Fruit fly (Drosophila melanogaster) whole organism, embryonic: ENCODE results near the gene CG6788.
A peak's percentile ranks its signal among the peaks of the same experiment; 100 is the strongest.

Source experiments
- Abd-B ChIP-seq: fragments of 200-800 bp; sonication (Bioruptor generic); optimal IDR thresholded peaks from 2 replicates; lab custom pipeline; 2018; ENCODE audit warnings: missing biosample characterization, mild to moderate bottlenecking, missing genetic modification characterization, moderate library complexity
- Blimp-1 ChIP-seq: fragments of 200-800 bp; sonication (Bioruptor generic); optimal IDR thresholded peaks from 3 replicates; lab custom pipeline; 2018; ENCODE audit warnings: missing biosample characterization, missing genetic modification characterization, mild to moderate bottlenecking, moderate library complexity, missing genetic modification reagents
- BtbVII ChIP-seq: fragments of 200-800 bp; sonication (Bioruptor generic); optimal IDR thresholded peaks from 3 replicates; lab custom pipeline; 2017; ENCODE audit warnings: missing biosample characterization, mild to moderate bottlenecking, missing genetic modification characterization
- CG10462 ChIP-seq: fragments of 200-800 bp; sonication (Bioruptor generic); optimal IDR thresholded peaks from 2 replicates; lab custom pipeline; 2016; ENCODE audit warnings: missing biosample characterization, missing genetic modification characterization
- CG10654 ChIP-seq: fragments of 200-800 bp; sonication (Bioruptor generic); optimal IDR thresholded peaks from 2 replicates; lab custom pipeline; 2016; ENCODE audit warnings: missing biosample characterization, missing genetic modification characterization
- CG11085 ChIP-seq: fragments of 200-800 bp; sonication (Bioruptor generic); IDR thresholded peaks from 2 replicates; pipeline ENCODE4 v1.3.6; 2022; ENCODE audit warnings: missing biosample characterization, missing genetic modification characterization
- CG11504 ChIP-seq: fragments of 200-800 bp; sonication (Bioruptor generic); optimal IDR thresholded peaks from 3 replicates; lab custom pipeline; 2019; ENCODE audit warnings: missing biosample characterization, mild to moderate bottlenecking, missing genetic modification characterization, moderate library complexity
- CG12659 ChIP-seq: fragments of 200-800 bp; sonication (Bioruptor generic); optimal IDR thresholded peaks from 3 replicates; lab custom pipeline; 2017; ENCODE audit warnings: mild to moderate bottlenecking, missing biosample characterization, missing genetic modification reagents, missing genetic modification characterization
- CG1602 ChIP-seq: fragments of 200-800 bp; sonication (Bioruptor generic); optimal IDR thresholded peaks from 3 replicates; lab custom pipeline; 2016; ENCODE audit warnings: missing biosample characterization, missing genetic modification characterization
- CG31441 ChIP-seq: fragments of 200-800 bp; sonication (Bioruptor generic); IDR thresholded peaks from 2 replicates; pipeline ENCODE4 v1.3.6; 2022; ENCODE audit warnings: missing biosample characterization, missing genetic modification characterization
- CG3995 ChIP-seq: fragments of 200-800 bp; sonication (Bioruptor generic); optimal IDR thresholded peaks from 3 replicates; lab custom pipeline; 2016; ENCODE audit warnings: missing biosample characterization, missing genetic modification characterization
- CG4328 ChIP-seq: fragments of 200-800 bp; sonication (Bioruptor generic); optimal IDR thresholded peaks from 3 replicates; lab custom pipeline; 2017; ENCODE audit warnings: missing biosample characterization, missing genetic modification reagents, missing genetic modification characterization
- CG6791 ChIP-seq: fragments of 200-800 bp; sonication (Bioruptor generic); IDR thresholded peaks from 3 replicates; pipeline ENCODE4 v1.3.6; 2022; ENCODE audit warnings: missing biosample characterization, missing genetic modification characterization; ENCODE audit not compliant: partially characterized antibody
- CG6813 ChIP-seq: fragments of 200-800 bp; sonication (Bioruptor generic); optimal IDR thresholded peaks from 2 replicates; lab custom pipeline; 2017; ENCODE audit warnings: missing biosample characterization, missing genetic modification characterization, mild to moderate bottlenecking, moderate library complexity, missing genetic modification reagents
- CG7271 ChIP-seq: fragments of 200-800 bp; sonication (Bioruptor generic); optimal IDR thresholded peaks from 2 replicates; lab custom pipeline; 2018; ENCODE audit warnings: missing biosample characterization, mild to moderate bottlenecking, missing genetic modification characterization, moderate library complexity
- CG7839 ChIP-seq: fragments of 200-800 bp; sonication (Bioruptor generic); optimal IDR thresholded peaks from 3 replicates; lab custom pipeline; 2018; ENCODE audit warnings: missing biosample characterization, mild to moderate bottlenecking, missing genetic modification characterization, moderate library complexity
- CG8944 ChIP-seq: fragments of 200-800 bp; sonication (Bioruptor generic); optimal IDR thresholded peaks from 3 replicates; lab custom pipeline; 2016; ENCODE audit warnings: missing biosample characterization, missing genetic modification characterization
- CG9876 ChIP-seq: fragments of 200-800 bp; sonication (Bioruptor generic); optimal IDR thresholded peaks from 2 replicates; lab custom pipeline; 2016; ENCODE audit warnings: missing biosample characterization, missing genetic modification characterization
- CrebB ChIP-seq: fragments of 200-800 bp; sonication (Bioruptor generic); optimal IDR thresholded peaks from 3 replicates; lab custom pipeline; 2018; ENCODE audit warnings: missing biosample characterization, mild to moderate bottlenecking, missing genetic modification characterization
- Deaf1 ChIP-seq: fragments of 200-800 bp; optimal IDR thresholded peaks from 3 replicates; lab custom pipeline; 2019; ENCODE audit warnings: missing biosample characterization, mild to moderate bottlenecking, missing genetic modification characterization, moderate library complexity
- HLH3B ChIP-seq: fragments of 200-800 bp; sonication (Bioruptor generic); IDR thresholded peaks from 2 replicates; pipeline ENCODE4 v1.3.6; 2022; ENCODE audit warnings: missing biosample characterization, missing genetic modification characterization
- Hand ChIP-seq: fragments of 200-800 bp; sonication (Bioruptor generic); optimal IDR thresholded peaks from 2 replicates; lab custom pipeline; 2017; ENCODE audit warnings: mild to moderate bottlenecking, missing biosample characterization, missing genetic modification reagents, missing genetic modification characterization
- Hr3 ChIP-seq: fragments of 200-800 bp; sonication (Bioruptor generic); optimal IDR thresholded peaks from 3 replicates; lab custom pipeline; 2016; ENCODE audit warnings: missing biosample characterization, missing genetic modification characterization
- MTF-1 ChIP-seq: fragments of 200-800 bp; sonication (Bioruptor generic); optimal IDR thresholded peaks from 2 replicates; lab custom pipeline; 2018; ENCODE audit warnings: missing biosample characterization, mild to moderate bottlenecking, missing genetic modification characterization, borderline replicate concordance
- Med ChIP-seq: fragments of 200-800 bp; sonication (Bioruptor generic); peaks from one replicate; lab custom pipeline; 2016; ENCODE audit warnings: missing biosample characterization, missing genetic modification characterization, mild to moderate bottlenecking, inconsistent platforms, moderate library complexity
- NC2β ChIP-seq: fragments of 200-800 bp; sonication (Bioruptor generic); optimal IDR thresholded peaks from 2 replicates; lab custom pipeline; 2016; ENCODE audit warnings: missing biosample characterization, missing genetic modification characterization
- NK7.1 ChIP-seq: fragments of 200-800 bp; sonication (Bioruptor generic); optimal IDR thresholded peaks from 3 replicates; lab custom pipeline; 2016; ENCODE audit warnings: missing biosample characterization, missing genetic modification characterization
- Sin3A ChIP-seq: fragments of >200 bp; optimal IDR thresholded peaks from 2 replicates; lab custom pipeline; 2018
- Six4 ChIP-seq: fragments of 200-800 bp; sonication (Bioruptor generic); optimal IDR thresholded peaks from 2 replicates; lab custom pipeline; 2016; ENCODE audit warnings: missing biosample characterization, missing genetic modification characterization
- ab ChIP-seq: fragments of 200-800 bp; sonication (Bioruptor generic); optimal IDR thresholded peaks from 2 replicates; lab custom pipeline; 2016; ENCODE audit warnings: missing biosample characterization, missing genetic modification characterization
- btn ChIP-seq: fragments of 200-800 bp; sonication (Bioruptor generic); optimal IDR thresholded peaks from 2 replicates; lab custom pipeline; 2016; ENCODE audit warnings: missing biosample characterization, missing genetic modification characterization
- cas ChIP-seq: fragments of 200-800 bp; sonication (Bioruptor generic); IDR thresholded peaks from 2 replicates; pipeline ENCODE4 v1.3.6; 2022; ENCODE audit warnings: missing biosample characterization, missing genetic modification characterization
- chm ChIP-seq: fragments of 200-800 bp; sonication (Bioruptor generic); IDR thresholded peaks from 2 replicates; pipeline ENCODE4 v1.3.6; 2022; ENCODE audit warnings: missing biosample characterization, missing genetic modification characterization
- esg ChIP-seq: fragments of 200-800 bp; sonication (Bioruptor generic); conservative IDR thresholded peaks from 2 replicates; pipeline ENCODE4 v1.3.6; 2022; ENCODE audit warnings: missing biosample characterization, missing genetic modification characterization
- gem ChIP-seq: fragments of 200-800 bp; sonication (Bioruptor generic); optimal IDR thresholded peaks from 2 replicates; lab custom pipeline; 2019; ENCODE audit warnings: missing biosample characterization, mild to moderate bottlenecking, missing genetic modification characterization, moderate library complexity
- gsb-n ChIP-seq: fragments of 200-800 bp; sonication (Bioruptor generic); optimal IDR thresholded peaks from 3 replicates; lab custom pipeline; 2018; ENCODE audit warnings: missing biosample characterization, mild to moderate bottlenecking, missing genetic modification characterization
- jumu ChIP-seq: fragments of 200-800 bp; sonication (Bioruptor generic); optimal IDR thresholded peaks from 3 replicates; lab custom pipeline; 2016; ENCODE audit warnings: missing biosample characterization, missing genetic modification characterization
- kah ChIP-seq: fragments of 200-800 bp; sonication (Bioruptor generic); optimal IDR thresholded peaks from 2 replicates; lab custom pipeline; 2018; ENCODE audit warnings: missing biosample characterization, mild to moderate bottlenecking, missing genetic modification characterization
- klu ChIP-seq: fragments of 200-800 bp; sonication (Bioruptor generic); IDR thresholded peaks from 2 replicates; pipeline ENCODE4 v1.3.6; 2022; ENCODE audit warnings: missing biosample characterization, missing genetic modification characterization
- lola ChIP-seq, 3 experiments: fragments of >200 bp in 2 of 3; fragments of 200-800 bp in 1 of 3; sonication (Bioruptor generic) in 1 of 3; optimal IDR thresholded peaks; 2 replicates each; lab custom pipeline; 2017 to 2019; ENCODE audit warnings: missing biosample characterization in 3 of 3, missing genetic modification characterization in 3 of 3, mild to moderate bottlenecking in 1 of 3, moderate library complexity in 1 of 3
- nerfin-1 ChIP-seq: fragments of 200-800 bp; sonication (Bioruptor generic); optimal IDR thresholded peaks from 3 replicates; lab custom pipeline; 2019; ENCODE audit warnings: missing biosample characterization, mild to moderate bottlenecking, missing genetic modification characterization, moderate library complexity
- nmo ChIP-seq: fragments of 200-800 bp; sonication (Bioruptor generic); optimal IDR thresholded peaks from 2 replicates; lab custom pipeline; 2018; ENCODE audit warnings: missing biosample characterization, mild to moderate bottlenecking, missing genetic modification characterization, moderate library complexity
- p53 ChIP-seq: fragments of 200-800 bp; sonication (Bioruptor generic); optimal IDR thresholded peaks from 2 replicates; lab custom pipeline; 2016; ENCODE audit warnings: missing biosample characterization, missing genetic modification characterization
- pb ChIP-seq: fragments of 200-800 bp; sonication (Bioruptor generic); optimal IDR thresholded peaks from 3 replicates; lab custom pipeline; 2016; ENCODE audit warnings: missing biosample characterization, missing genetic modification characterization
- pho ChIP-seq: fragments of 200-800 bp; sonication (Bioruptor generic); optimal IDR thresholded peaks from 2 replicates; lab custom pipeline; 2016; ENCODE audit warnings: missing biosample characterization, missing genetic modification characterization
- sisA ChIP-seq: fragments of 200-800 bp; sonication (Bioruptor generic); IDR thresholded peaks from 2 replicates; pipeline ENCODE4 v1.3.6; 2022; ENCODE audit warnings: missing biosample characterization, missing genetic modification characterization
- sug ChIP-seq: fragments of 200-800 bp; optimal IDR thresholded peaks from 2 replicates; lab custom pipeline; 2019; ENCODE audit warnings: missing biosample characterization, mild to moderate bottlenecking, missing genetic modification characterization, moderate library complexity
- vnd ChIP-seq: fragments of 200-800 bp; sonication (Bioruptor generic); IDR thresholded peaks from 3 replicates; pipeline ENCODE4 v1.3.6; 2022; ENCODE audit warnings: missing biosample characterization, missing genetic modification characterization; ENCODE audit not compliant: partially characterized antibody
- yki ChIP-seq: fragments of >200 bp; optimal IDR thresholded peaks from 3 replicates; lab custom pipeline; 2018
- z ChIP-seq: fragments of 200-800 bp; sonication (Bioruptor generic); IDR thresholded peaks from 3 replicates; pipeline ENCODE4 v1.3.6; 2022; ENCODE audit warnings: missing biosample characterization, missing genetic modification characterization

Gene CG6788

DNA sequence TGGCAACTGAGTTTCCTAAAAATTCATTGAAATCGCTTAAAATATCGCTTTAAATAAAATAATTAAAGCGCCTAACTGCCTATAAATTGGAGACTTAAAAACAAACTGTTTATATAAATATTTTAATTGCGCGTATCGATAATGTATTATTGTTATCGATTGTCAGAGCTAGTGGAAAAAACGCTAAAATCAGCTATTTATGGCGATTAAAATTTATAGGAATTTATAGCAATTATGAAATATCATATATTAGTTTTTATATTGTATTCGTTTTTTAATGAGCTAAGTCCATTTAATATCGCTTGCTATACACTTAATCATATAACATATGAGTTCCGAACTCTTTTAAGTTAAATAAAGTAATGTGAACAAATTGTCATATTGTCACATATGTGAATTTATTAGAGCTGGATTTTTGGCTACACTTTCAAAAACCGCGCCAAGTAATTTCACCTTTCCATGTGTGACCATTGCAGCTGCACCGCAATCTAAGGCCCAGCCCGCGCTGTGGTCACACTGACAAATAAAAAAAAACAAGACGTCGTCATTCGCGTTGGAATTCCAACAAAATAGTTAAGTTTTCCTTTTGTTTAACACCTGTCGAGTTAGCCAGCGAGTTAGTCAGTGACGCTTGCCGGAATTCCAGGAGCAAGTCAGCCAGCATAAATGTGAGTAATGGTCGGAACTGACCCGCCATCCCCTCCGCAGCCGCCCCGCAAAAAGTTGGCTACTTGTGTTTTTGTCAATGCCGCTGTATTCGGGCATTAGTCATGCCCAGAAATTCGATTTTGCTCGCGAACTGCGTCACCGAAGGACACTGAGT lies 19.4 kb downstream of the CG6788 start, which contains the start of the genes CG7772 and Vps4 (continued):
- TF ChIP-seq CG11085 (GFP tag; lab: Robert Waterston, UW) = no peak
- no peak for TF ChIP-seq Blimp-1 (GFP tag; lab: Kevin White, UChicago)
- no peak for TF ChIP-seq CG3995 (GFP tag; lab: Kevin White, UChicago)
- TF ChIP-seq CG7271 (tag; lab: Kevin White, UChicago) = no peak
- TF ChIP-seq BtbVII (GFP tag; lab: Kevin White, UChicago) = no peak
- no peak for TF ChIP-seq lola (GFP tag; optimal IDR thresholded peaks at IDR 0.05; lab: Kevin White, UChicago)
- no peak for TF ChIP-seq kah (GFP tag; lab: Kevin White, UChicago)
- no peak for TF ChIP-seq MTF-1 (GFP tag; lab: Kevin White, UChicago)
- TF ChIP-seq klu (GFP tag; lab: Robert Waterston, UW) = no peak
- TF ChIP-seq Abd-B = peak; percentile 8
- TF ChIP-seq Med = peak; percentile 48
- peak; percentile 44 for TF ChIP-seq nmo (GFP tag; lab: Kevin White, UChicago)
- TF ChIP-seq CrebB (tag; lab: Kevin White, UChicago) = no peak
- 0 out of 2 replicates have a peak, but pooled peaks have one; percentile 10 for TF ChIP-seq CG31441 (GFP tag; lab: Robert Waterston, UW)
- TF ChIP-seq CG6813 (GFP tag; lab: Kevin White, UChicago) = no peak
- no peak for TF ChIP-seq Hr3
- TF ChIP-seq pho (GFP tag; lab: Kevin White, UChicago) = no peak
- TF ChIP-seq CG10462 = no peak
- no peak for TF ChIP-seq btn
- no peak for TF ChIP-seq z (GFP tag; lab: Robert Waterston, UW)
- no peak for TF ChIP-seq CG7839
- no peak for TF ChIP-seq Deaf1 (tag; lab: Kevin White, UChicago)
- no peak for TF ChIP-seq cas (GFP tag; lab: Robert Waterston, UW)
- no peak for TF ChIP-seq p53 (GFP tag; lab: Kevin White, UChicago)
- no peak for TF ChIP-seq vnd (GFP tag; lab: Robert Waterston, UW)
- no peak for TF ChIP-seq CG4328 (GFP tag; lab: Kevin White, UChicago)
- TF ChIP-seq Six4 (GFP tag; lab: Kevin White, UChicago) = no peak
- TF ChIP-seq CG6791 (GFP tag; lab: Robert Waterston, UW) = peak; percentile 36; the same call in 1 of the 3 replicates
- TF ChIP-seq CG11504 = no peak
- no peak for TF ChIP-seq HLH3B (GFP tag; lab: Robert Waterston, UW)
- TF ChIP-seq esg (GFP tag; lab: Robert Waterston, UW) = no peak
- no peak for TF ChIP-seq sisA (GFP tag; lab: Robert Waterston, UW)
- no peak for TF ChIP-seq NK7.1
- TF ChIP-seq CG10654 (GFP tag; lab: Kevin White, UChicago) = no peak
- peak; percentile 0 for TF ChIP-seq sug
- TF ChIP-seq Hand = no peak
- TF ChIP-seq gsb-n (tag; lab: Kevin White, UChicago) = peak; percentile 10
- TF ChIP-seq Sin3A (lab: Kevin White, UChicago) = peak; percentile 29
- TF ChIP-seq CG12659 (GFP tag; lab: Kevin White, UChicago) = peak; percentile 37
- no peak for TF ChIP-seq CG1602
- TF ChIP-seq pb (GFP tag; lab: Kevin White, UChicago) = no peak
- TF ChIP-seq CG9876 (GFP tag; lab: Kevin White, UChicago) = no peak
- TF ChIP-seq chm (GFP tag; lab: Robert Waterston, UW) = no peak
- TF ChIP-seq NC2β (GFP tag; lab: Kevin White, UChicago) = no peak
- TF ChIP-seq ab = no peak
- TF ChIP-seq gem (tag; lab: Kevin White, UChicago) = no peak
- TF ChIP-seq yki (lab: Kevin White, UChicago) = no peak
- TF ChIP-seq jumu (GFP tag; lab: Kevin White, UChicago) = no peak
- TF ChIP-seq nerfin-1 (tag; lab: Kevin White, UChicago) = peak; percentile 31
- TF ChIP-seq CG8944 (GFP tag; lab: Kevin White, UChicago) = no peak
